Fruit fly (Drosophila melanogaster) whole organism, wandering third instar larva: ENCODE data around the gene Usp10.
A peak's percentile ranks its signal among the peaks of the same experiment; 100 is the strongest.

Source experiments
- Abd-B ChIP-seq: fragments of >200 bp; optimal IDR thresholded peaks from 2 replicates; lab custom pipeline; 2017; ENCODE audit warnings: missing biosample characterization, missing genetic modification characterization
- CG32264 ChIP-seq: fragments of 200-800 bp; sonication (Bioruptor generic); optimal IDR thresholded peaks from 2 replicates; lab custom pipeline; 2016; ENCODE audit warnings: missing biosample characterization, missing genetic modification characterization
- CG9705 ChIP-seq: fragments of 200-800 bp; sonication (Bioruptor generic); optimal IDR thresholded peaks from 2 replicates; lab custom pipeline; 2018; ENCODE audit warnings: missing biosample characterization, mild to moderate bottlenecking, missing genetic modification characterization
- Dif ChIP-seq: fragments of 200-275, 200-300 bp; sonication (Bioruptor generic); optimal IDR thresholded peaks from 2 replicates; lab custom pipeline; 2018; ENCODE audit warnings: missing biosample characterization, missing genetic modification characterization; ENCODE audit not compliant: partially characterized antibody
- GATAd ChIP-seq: sonication (Bioruptor generic); optimal IDR thresholded peaks from 2 replicates; lab custom pipeline; 2016; ENCODE audit warnings: missing biosample characterization, missing genetic modification characterization
- HLH106 ChIP-seq: fragments of 200-800 bp; optimal IDR thresholded peaks from 3 replicates; lab custom pipeline; 2019; ENCODE audit warnings: missing biosample characterization, mild to moderate bottlenecking, missing genetic modification characterization, moderate library complexity
- Hnf4 ChIP-seq: fragments of 200-800 bp; sonication (Bioruptor generic); optimal IDR thresholded peaks from 2 replicates; lab custom pipeline; 2016; ENCODE audit warnings: missing biosample characterization, mild to moderate bottlenecking, missing genetic modification characterization
- Jra ChIP-seq: sonication (Bioruptor generic); optimal IDR thresholded peaks from 2 replicates; lab custom pipeline; 2016; ENCODE audit warnings: missing biosample characterization, missing genetic modification characterization
- Myc ChIP-seq: fragments of >200 bp; optimal IDR thresholded peaks from 2 replicates; lab custom pipeline; 2017
- N ChIP-seq: fragments of >200 bp; optimal IDR thresholded peaks from 2 replicates; lab custom pipeline; 2018; ENCODE audit warnings: missing biosample characterization, missing external identifiers, missing genetic modification characterization
- OdsH ChIP-seq: fragments of 200-800 bp; sonication (Bioruptor generic); optimal IDR thresholded peaks from 2 replicates; lab custom pipeline; 2016; ENCODE audit warnings: missing biosample characterization, mild to moderate bottlenecking, missing genetic modification characterization
- Rel ChIP-seq, 2 experiments: fragments of 200-800 bp; sonication (Bioruptor generic) in 1 of 2; optimal IDR thresholded peaks; 2 replicates in 1 of 2; 3 replicates in 1 of 2; lab custom pipeline; 2016 to 2019; ENCODE audit warnings: mild to moderate bottlenecking in 2 of 2, missing biosample characterization in 2 of 2, missing genetic modification characterization in 2 of 2, moderate library complexity in 1 of 2
- Sp1 ChIP-seq: fragments of 200-800 bp; sonication (Bioruptor generic); optimal IDR thresholded peaks from 3 replicates; lab custom pipeline; 2019; ENCODE audit warnings: missing biosample characterization, mild to moderate bottlenecking, missing genetic modification characterization, moderate library complexity
- Vsx2 ChIP-seq: fragments of 200-300, 225-300 bp; sonication (Bioruptor generic); optimal IDR thresholded peaks from 2 replicates; lab custom pipeline; 2018; ENCODE audit warnings: missing biosample characterization, missing genetic modification characterization; ENCODE audit not compliant: partially characterized antibody
- br ChIP-seq: fragments of 200-800 bp; sonication (Bioruptor generic); optimal IDR thresholded peaks from 2 replicates; lab custom pipeline; 2016; ENCODE audit warnings: missing biosample characterization, missing genetic modification characterization
- brk ChIP-seq: fragments of 200-800 bp; sonication (Bioruptor generic); optimal IDR thresholded peaks from 2 replicates; lab custom pipeline; 2016; ENCODE audit warnings: missing biosample characterization, mild to moderate bottlenecking, missing genetic modification characterization
- dl ChIP-seq, 2 experiments: fragments of 175-275, 200-275 bp in 1 of 2; fragments of 200-275 bp in 1 of 2; sonication (Bioruptor generic); optimal IDR thresholded peaks; lab custom pipeline; 2018; ENCODE audit warnings: mild to moderate bottlenecking in 2 of 2, missing biosample characterization in 2 of 2, missing genetic modification characterization in 2 of 2, moderate library complexity in 2 of 2; ENCODE audit not compliant: partially characterized antibody in 2 of 2, insufficient read depth in 1 of 2
- dmrt93B ChIP-seq: fragments of 200-800 bp; sonication (Bioruptor generic); optimal IDR thresholded peaks from 2 replicates; lab custom pipeline; 2018; ENCODE audit warnings: missing biosample characterization, mild to moderate bottlenecking, missing genetic modification characterization
- dsf ChIP-seq: sonication (Bioruptor generic); optimal IDR thresholded peaks from 2 replicates; lab custom pipeline; 2016; ENCODE audit warnings: missing biosample characterization, missing genetic modification characterization, borderline replicate concordance
- ey ChIP-seq: fragments of 200-800 bp; sonication (Bioruptor generic); optimal IDR thresholded peaks from 2 replicates; lab custom pipeline; 2016; ENCODE audit warnings: missing biosample characterization, missing genetic modification characterization
- foxo ChIP-seq, 2 experiments: fragments of 200-800 bp; sonication (Bioruptor generic); optimal IDR thresholded peaks; 2 replicates in 1 of 2; 3 replicates in 1 of 2; lab custom pipeline; 2016 to 2017; ENCODE audit warnings: missing biosample characterization in 2 of 2, missing genetic modification characterization in 2 of 2
- fru ChIP-seq: fragments of 200-800 bp; sonication (Bioruptor generic); optimal IDR thresholded peaks from 3 replicates; lab custom pipeline; 2016; ENCODE audit warnings: missing biosample characterization, mild to moderate bottlenecking, missing genetic modification characterization
- h ChIP-seq: fragments of 200-800 bp; sonication (Bioruptor generic); optimal IDR thresholded peaks from 3 replicates; lab custom pipeline; 2016; ENCODE audit warnings: missing biosample characterization, mild to moderate bottlenecking, missing genetic modification characterization
- jim ChIP-seq: fragments of 175-275, 200-325 bp; sonication (Bioruptor generic); optimal IDR thresholded peaks from 2 replicates; lab custom pipeline; 2016; ENCODE audit warnings: missing biosample characterization, mild to moderate bottlenecking, missing genetic modification characterization
- lola ChIP-seq: fragments of >200 bp; optimal IDR thresholded peaks from 2 replicates; lab custom pipeline; 2017; ENCODE audit warnings: missing biosample characterization, missing genetic modification characterization
- pan ChIP-seq: fragments of >200 bp; optimal IDR thresholded peaks from 2 replicates; lab custom pipeline; 2017
- psq ChIP-seq: fragments of 200-800 bp; sonication (Bioruptor generic); optimal IDR thresholded peaks from 3 replicates; lab custom pipeline; 2017; ENCODE audit warnings: missing biosample characterization, mild to moderate bottlenecking, missing genetic modification characterization, moderate library complexity
- rgr ChIP-seq: fragments of 200-800 bp; sonication (Bioruptor generic); optimal IDR thresholded peaks from 3 replicates; lab custom pipeline; 2016; ENCODE audit warnings: missing biosample characterization, mild to moderate bottlenecking, missing genetic modification characterization
- sv ChIP-seq: fragments of 200-800 bp; sonication (Bioruptor generic); optimal IDR thresholded peaks from 3 replicates; lab custom pipeline; 2016; ENCODE audit warnings: missing biosample characterization, missing genetic modification characterization
- tai ChIP-seq: sonication (Bioruptor generic); optimal IDR thresholded peaks from 2 replicates; lab custom pipeline; 2016; ENCODE audit warnings: missing biosample characterization, missing genetic modification characterization
- woc ChIP-seq: sonication (Bioruptor generic); optimal IDR thresholded peaks from 2 replicates; lab custom pipeline; 2016; ENCODE audit warnings: missing biosample characterization, mild to moderate bottlenecking, missing genetic modification characterization

Gene Usp10

DNA sequence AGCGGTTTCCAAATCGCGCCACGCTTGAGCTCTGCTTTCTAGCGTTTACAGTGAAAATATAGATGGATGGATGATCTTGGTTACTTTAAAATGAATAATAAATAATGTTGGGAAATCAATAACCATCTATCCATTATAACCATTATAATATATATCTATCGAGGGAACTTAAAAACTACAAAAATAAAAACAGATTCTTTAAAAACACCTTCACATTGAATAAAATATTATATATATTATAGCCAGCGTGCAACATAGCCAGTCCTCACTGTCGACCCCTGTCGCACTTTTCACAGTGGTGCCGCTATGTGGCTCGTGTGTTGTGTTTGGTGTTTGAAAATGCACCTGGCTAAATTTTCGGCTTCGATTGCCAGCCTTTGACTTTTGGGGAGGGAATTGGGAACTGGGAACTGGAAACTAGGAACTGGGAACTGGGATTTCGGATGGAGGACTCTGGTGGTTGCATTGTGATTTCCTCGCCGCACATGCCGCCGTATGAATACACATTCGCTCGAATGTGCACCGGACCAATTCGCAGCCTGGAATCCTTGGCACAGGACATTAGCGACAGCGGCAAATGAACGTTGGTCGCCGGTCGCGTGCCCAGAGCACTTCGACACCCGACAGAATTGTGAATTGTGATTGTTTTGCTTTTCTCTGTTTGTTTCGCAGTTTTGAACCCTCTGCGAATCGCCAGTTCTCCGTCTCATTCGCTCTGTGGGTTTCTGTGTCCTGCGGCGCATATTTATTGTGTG, 33.5 kb downstream of the Usp10 start:
- TF ChIP-seq h (peak; percentile 50), rgr (GFP tag; lab: Kevin White, UChicago) (peak; percentile 13), CG32264 (GFP tag; lab: Kevin White, UChicago) (no peak), lola (GFP tag; lab: Kevin White, UChicago) (no peak), psq (GFP tag; lab: Kevin White, UChicago) (peak; percentile 5), Abd-B (GFP tag; lab: Kevin White, UChicago) (no peak), pan (lab: Kevin White, UChicago) (no peak), tai (no peak), CG9705 (GFP tag; lab: Kevin White, UChicago) (no peak), N (GFP tag; lab: Kevin White, UChicago) (no peak), Vsx2 (no peak), woc (GFP tag; lab: Kevin White, UChicago) (peak; percentile 23), ey (GFP tag; lab: Kevin White, UChicago) (no peak), fru (GFP tag; lab: Kevin White, UChicago) (peak; percentile 30), Sp1 (GFP tag; lab: Kevin White, UChicago) (peak; percentile 44), br (no peak), Dif (GFP tag; lab: Kevin White, UChicago) (no peak), foxo (GFP tag; optimal IDR thresholded peaks at IDR 0.05; lab: Kevin White, UChicago) (peak in 1 of 2 experiments; percentile 52), Rel (GFP tag; optimal IDR thresholded peaks at IDR 0.05; lab: Kevin White, UChicago) (no peak), Rel (tag; optimal IDR thresholded peaks at IDR 0.05; lab: Kevin White, UChicago) (no peak), OdsH (peak; percentile 4), dl (GFP tag; optimal IDR thresholded peaks at IDR 0.05; lab: Kevin White, UChicago; ENCODE audit: insufficient read depth in 1 of 2, partially characterized antibody in 2 of 2) (no peak), brk (GFP tag; lab: Kevin White, UChicago) (no peak), Hnf4 (GFP tag; lab: Kevin White, UChicago) (peak; percentile 12), HLH106 (tag; lab: Kevin White, UChicago) (peak; percentile 51)

DNA sequence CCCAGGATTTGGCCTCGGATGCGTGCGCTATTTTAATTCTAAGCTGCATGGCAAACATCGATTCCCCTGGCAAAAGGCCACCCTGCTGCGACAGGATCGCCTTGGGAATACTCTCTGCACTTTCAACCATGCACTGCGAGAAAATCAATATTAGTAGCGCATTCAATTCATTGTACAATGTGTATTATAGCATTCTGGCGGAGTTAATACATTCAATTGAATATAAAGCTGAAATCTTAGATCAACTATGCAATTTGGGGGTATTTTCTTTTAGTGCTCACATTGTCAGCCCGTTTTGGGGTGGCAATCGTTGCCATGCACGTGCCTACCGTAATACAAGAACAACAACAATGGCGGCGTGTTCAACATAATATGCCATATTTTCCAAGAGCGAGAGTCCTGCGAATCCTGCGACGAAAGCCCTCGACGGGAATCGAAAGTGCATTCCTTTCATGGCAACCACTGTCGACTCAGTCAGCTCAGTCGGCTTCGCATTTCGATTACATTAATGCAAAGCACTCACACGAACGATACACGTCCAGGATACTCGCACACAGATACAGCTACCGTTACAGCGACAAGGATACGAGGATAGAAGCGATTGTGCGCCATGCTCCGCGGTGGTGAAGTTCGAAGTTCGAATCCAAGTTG, 36.1 kb downstream of the Usp10 start:
- TF ChIP-seq foxo (GFP tag; optimal IDR thresholded peaks at IDR 0.05; lab: Kevin White, UChicago): peak in 1 of 2 experiments; percentile 68
- peak; percentile 22 for TF ChIP-seq CG32264 (GFP tag; lab: Kevin White, UChicago)
- peak; percentile 59 for TF ChIP-seq br
- peak; percentile 60 for TF ChIP-seq Hnf4 (GFP tag; lab: Kevin White, UChicago)
- peak; percentile 40 for TF ChIP-seq dmrt93B (GFP tag; lab: Kevin White, UChicago)
- TF ChIP-seq Jra (GFP tag; lab: Kevin White, UChicago): no peak
- peak; percentile 64 for TF ChIP-seq HLH106 (tag; lab: Kevin White, UChicago)
- TF ChIP-seq tai: peak; percentile 31
- TF ChIP-seq fru (GFP tag; lab: Kevin White, UChicago): peak; percentile 77
- peak; percentile 39 for TF ChIP-seq woc (GFP tag; lab: Kevin White, UChicago)
- peak; percentile 25 for TF ChIP-seq psq (GFP tag; lab: Kevin White, UChicago)
- TF ChIP-seq Vsx2: no peak
- no peak for TF ChIP-seq jim
- no peak for TF ChIP-seq N (GFP tag; lab: Kevin White, UChicago)
- TF ChIP-seq CG9705 (GFP tag; lab: Kevin White, UChicago): no peak
- TF ChIP-seq sv: no peak
- TF ChIP-seq Sp1 (GFP tag; lab: Kevin White, UChicago): peak; percentile 59
- TF ChIP-seq OdsH: peak; percentile 45
- TF ChIP-seq Rel (GFP tag; optimal IDR thresholded peaks at IDR 0.05; lab: Kevin White, UChicago): no peak
- peak; percentile 11 for TF ChIP-seq Rel (tag; optimal IDR thresholded peaks at IDR 0.05; lab: Kevin White, UChicago)
- no peak for TF ChIP-seq Myc (lab: Kevin White, UChicago)
- TF ChIP-seq dsf (GFP tag; lab: Kevin White, UChicago): no peak
- peak; percentile 75 for TF ChIP-seq ey (GFP tag; lab: Kevin White, UChicago)
- TF ChIP-seq rgr (GFP tag; lab: Kevin White, UChicago): peak; percentile 70
- peak; percentile 73 for TF ChIP-seq h
- no peak for TF ChIP-seq GATAd (GFP tag; lab: Kevin White, UChicago)
- TF ChIP-seq, all 38 proteins: peak for 16
